Fruit fly (Drosophila melanogaster): ENCODE results near the gene eIF2A.

The eIF2A gene

DNA sequence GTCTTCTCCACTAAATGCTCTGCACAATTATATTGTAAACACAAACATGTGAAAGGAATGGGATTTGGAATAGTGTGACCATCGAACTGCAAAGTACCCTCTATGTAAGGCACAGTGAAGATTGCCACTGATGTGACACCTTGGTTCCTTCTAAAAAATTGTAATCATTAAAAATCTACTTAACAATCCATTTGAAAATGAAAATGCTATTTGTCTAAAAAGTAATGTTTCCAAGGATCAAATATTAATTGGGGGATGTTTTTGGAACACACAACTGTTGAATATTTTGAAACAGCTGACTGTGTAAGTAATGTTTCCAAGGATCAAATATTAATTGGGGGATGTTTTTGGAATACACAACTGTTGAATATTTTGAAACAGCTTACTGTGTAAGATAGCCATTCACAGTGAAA is 3.6 kb downstream of the eIF2A start, which contains the start of gene CG32448 (continued):
- peak; percentile 63; the same call in 1 of the 2 replicates for TF ChIP-seq chm (GFP tag; IDR thresholded peaks at IDR 0.05)
- TF ChIP-seq Chrac-16 (GFP tag; optimal IDR thresholded peaks at IDR 0.05), result peak; percentile 38
- TF ChIP-seq CG30403 (GFP tag; optimal IDR thresholded peaks at IDR 0.05), result peak; percentile 73
- TF ChIP-seq lola (GFP tag; optimal IDR thresholded peaks at IDR 0.05), result peak in 1 of 3 experiments; percentile 49
- TF ChIP-seq gsb (GFP tag; IDR thresholded peaks at IDR 0.05), result 0 out of 2 replicates have a peak, but pooled peaks have one; percentile 17
- peak; percentile 9 for TF ChIP-seq BEAF-32 (GFP tag; optimal IDR thresholded peaks at IDR 0.05)
- peak; percentile 40 to 67 for TF ChIP-seq Hr51 (GFP tag; optimal IDR thresholded peaks at IDR 0.05)
- peak; percentile 76 for TF ChIP-seq CG1603 (tag; optimal IDR thresholded peaks at IDR 0.05)
- peak; percentile 50 for TF ChIP-seq az2 (GFP tag; optimal IDR thresholded peaks at IDR 0.05)
- 0 out of 2 replicates have a peak, but pooled peaks have one; percentile 31 for TF ChIP-seq danr (GFP tag; IDR thresholded peaks at IDR 0.05)
- peak; percentile 99 for TF ChIP-seq wek (GFP tag; optimal IDR thresholded peaks at IDR 0.05)
- TF ChIP-seq CG18619 (GFP tag; optimal IDR thresholded peaks at IDR 0.05), result peak; percentile 33
- TF ChIP-seq bowl (GFP tag; IDR thresholded peaks at IDR 0.05), result peak; percentile 35; the same call in 1 of the 2 replicates
- peak; percentile 59 for TF ChIP-seq ems (GFP tag; optimal IDR thresholded peaks at IDR 0.05)
- TF ChIP-seq Sry-δ (GFP tag; optimal IDR thresholded peaks at IDR 0.05), result peak; percentile 26
- TF ChIP-seq Mad (GFP tag; optimal IDR thresholded peaks at IDR 0.05), result no peak
- TF ChIP-seq CG11504 (tag; optimal IDR thresholded peaks at IDR 0.05), result peak; percentile 65
- 0 out of 2 replicates have a peak, but pooled peaks have one; percentile 30 for TF ChIP-seq aop (GFP tag; IDR thresholded peaks at IDR 0.05)
- TF ChIP-seq grau (tag; optimal IDR thresholded peaks at IDR 0.05), result peak; percentile 98
- TF ChIP-seq rib (GFP tag; IDR thresholded peaks at IDR 0.05), result no peak
- peak; percentile 78 for TF ChIP-seq ttk (GFP tag; IDR thresholded peaks at IDR 0.05)
- peak; percentile 53 for TF ChIP-seq CG13424 (tag; optimal IDR thresholded peaks at IDR 0.05)
- peak; percentile 70 for TF ChIP-seq CG10366 (GFP tag; IDR thresholded peaks at IDR 0.05)
- no peak for TF ChIP-seq CG14965 (GFP tag; optimal IDR thresholded peaks at IDR 0.05; ENCODE audit: borderline replicate concordance)
- peak; percentile 50 for TF ChIP-seq Hmr (GFP tag; optimal IDR thresholded peaks at IDR 0.05)
- peak; percentile 96 for TF ChIP-seq Ets65A (GFP tag)
- TF ChIP-seq lov (optimal IDR thresholded peaks at IDR 0.05), result no peak
- 0 out of 3 replicates have a peak, but pooled peaks have one; percentile 40 for TF ChIP-seq lov (GFP tag; IDR thresholded peaks at IDR 0.05)
- no peak for TF ChIP-seq Gsc (GFP tag; IDR thresholded peaks at IDR 0.05)
- peak; percentile 22 for TF ChIP-seq CG3995 (GFP tag; optimal IDR thresholded peaks at IDR 0.05)
- TF ChIP-seq twi (tag; optimal IDR thresholded peaks at IDR 0.05), result peak; percentile 29
- peak; percentile 15 for TF ChIP-seq CG5245 (GFP tag; optimal IDR thresholded peaks at IDR 0.05)
- TF ChIP-seq Dfd (GFP tag; optimal IDR thresholded peaks at IDR 0.05), result no peak
- peak; percentile 67 for TF ChIP-seq CG11093 (GFP tag; IDR thresholded peaks at IDR 0.05)
- peak; percentile 58 for TF ChIP-seq Dip3 (GFP tag; optimal IDR thresholded peaks at IDR 0.05)
- TF ChIP-seq maf-S (GFP tag; optimal IDR thresholded peaks at IDR 0.05), result peak; percentile 32
- TF ChIP-seq CG1529 (GFP tag; optimal IDR thresholded peaks at IDR 0.05), result peak; percentile 1
- peak; percentile 76 for TF ChIP-seq H2.0 (GFP tag; IDR thresholded peaks at IDR 0.05)
- no peak for TF ChIP-seq ftz-f1 (GFP tag; optimal IDR thresholded peaks at IDR 0.05)
- TF ChIP-seq CG2199 (GFP tag; IDR thresholded peaks at IDR 0.05), result peak; percentile 78; the same call in 1 of the 3 replicates
- peak; percentile 67 for TF ChIP-seq CG12769 (tag; optimal IDR thresholded peaks at IDR 0.05)
- peak; percentile 94 for TF ChIP-seq Med (GFP tag)
- peak; percentile 81 for TF ChIP-seq lmd (GFP tag; IDR thresholded peaks at IDR 0.05)
- TF ChIP-seq pb (GFP tag; optimal IDR thresholded peaks at IDR 0.05), result no peak
- no peak for TF ChIP-seq insv (GFP tag; optimal IDR thresholded peaks at IDR 0.05)
- peak; percentile 64 for TF ChIP-seq CG17361 (GFP tag; IDR thresholded peaks at IDR 0.05)
- TF ChIP-seq CG10979 (tag; optimal IDR thresholded peaks at IDR 0.05), result peak; percentile 44
- TF ChIP-seq CG7786 (GFP tag; optimal IDR thresholded peaks at IDR 0.05), result peak; percentile 66
- peak; percentile 35 for TF ChIP-seq CG12236 (GFP tag; optimal IDR thresholded peaks at IDR 0.05)
- 0 out of 2 replicates have a peak, but pooled peaks have one; percentile 27 for TF ChIP-seq CG8765 (GFP tag; IDR thresholded peaks at IDR 0.05)
- peak; percentile 79 for TF ChIP-seq Ptx1 (GFP tag; IDR thresholded peaks at IDR 0.05)
